Worm (Caenorhabditis elegans) whole organism, L4/young adult: ENCODE data around the gene snf-6.

Experiments
- dao-5 ChIP-seq: sonication (generic microtip); optimal IDR thresholded peaks from 2 replicates; lab custom pipeline; 2016; ENCODE audit warnings: missing genotype, missing genetic modification characterization, moderate library complexity, missing compliant biosample characterization
- him-1 ChIP-seq: sonication (generic microtip); optimal IDR thresholded peaks from 2 replicates; lab custom pipeline; 2016; ENCODE audit warnings: missing genotype, missing genetic modification reagents, missing genetic modification characterization, missing compliant biosample characterization

- TF ChIP-seq dao-5: no peak
- no peak for TF ChIP-seq him-1 (tag; lab: Kevin White, UChicago)
These were observed 43.8 kb upstream of the snf-6 start, which contains the start of gene Y22D7AL.7 for ce11 chrIII:1576451-1576850.
